Worm (Caenorhabditis elegans) whole organism, young adult: ENCODE results near the gene suex-1.

Experiments used
- B0261.1 ChIP-seq: sonication (generic microtip); optimal IDR thresholded peaks from 2 replicates; lab custom pipeline; 2016; ENCODE audit warnings: mild to moderate bottlenecking, missing genetic modification characterization, moderate library complexity, missing compliant biosample characterization
- D2030.7 ChIP-seq: fragments of 200-800 bp; sonication (Bioruptor generic); IDR thresholded peaks from 2 replicates; pipeline ENCODE4 v1.3.6; 2022; ENCODE audit warnings: missing genetic modification reagents, missing genetic modification characterization, missing compliant biosample characterization
- F23B12.7 ChIP-seq: sonication (generic microtip); optimal IDR thresholded peaks from 2 replicates; lab custom pipeline; 2017; ENCODE audit warnings: missing genetic modification characterization, mild to moderate bottlenecking, missing compliant biosample characterization, antibody characterized with exemption, moderate library complexity; ENCODE audit not compliant: insufficient read depth
- F33H1.4 ChIP-seq: fragments of 200-800 bp; sonication (Bioruptor generic); IDR thresholded peaks from 2 replicates; pipeline ENCODE4 v1.3.6; 2022; ENCODE audit warnings: missing genetic modification reagents, missing genetic modification characterization, missing compliant biosample characterization
- K12H6.12 ChIP-seq: fragments of 200-800 bp; sonication (Bioruptor generic); optimal IDR thresholded peaks from 2 replicates; lab custom pipeline; 2018; ENCODE audit warnings: mild to moderate bottlenecking, missing genetic modification characterization, missing compliant biosample characterization
- T26A5.8 ChIP-seq: sonication (generic microtip); optimal IDR thresholded peaks from 2 replicates; lab custom pipeline; 2016; ENCODE audit warnings: missing genetic modification characterization, missing compliant biosample characterization
- Y53G8AR.9 ChIP-seq: fragments of 200-800 bp; sonication (Bioruptor generic); conservative IDR thresholded peaks from 2 replicates; pipeline ENCODE4 v1.3.6; 2022; ENCODE audit warnings: missing genetic modification reagents, missing genetic modification characterization, missing compliant biosample characterization
- Y56A3A.18 ChIP-seq: fragments of 200-800 bp; sonication (Bioruptor generic); IDR thresholded peaks from 2 replicates; pipeline ENCODE4 v1.3.6; 2022; ENCODE audit warnings: missing genetic modification reagents, missing genetic modification characterization, missing compliant biosample characterization
- Y95B8A.8 ChIP-seq: fragments of 200-800 bp; sonication (Bioruptor generic); IDR thresholded peaks from 2 replicates; pipeline ENCODE4 v1.3.6; 2022; ENCODE audit warnings: missing genetic modification reagents, missing genetic modification characterization, missing compliant biosample characterization
- athp-1 ChIP-seq: sonication (generic microtip); optimal IDR thresholded peaks from 2 replicates; lab custom pipeline; 2017; ENCODE audit warnings: mild to moderate bottlenecking, missing genetic modification characterization, missing compliant biosample characterization
- bed-2 ChIP-seq: fragments of 200-800 bp; sonication (Bioruptor generic); IDR thresholded peaks from 2 replicates; pipeline ENCODE4 v1.3.6; 2022; ENCODE audit warnings: missing genetic modification reagents, missing genetic modification characterization, missing compliant biosample characterization
- ccch-3 ChIP-seq: fragments of 200-800 bp; sonication (Bioruptor generic); optimal IDR thresholded peaks from 2 replicates; lab custom pipeline; 2018; ENCODE audit warnings: mild to moderate bottlenecking, missing genetic modification characterization, missing compliant biosample characterization
- ceh-40 ChIP-seq: fragments of 200-800 bp; sonication (Bioruptor generic); IDR thresholded peaks from 2 replicates; pipeline ENCODE4 v1.3.6; 2022; ENCODE audit warnings: missing genetic modification characterization, missing compliant biosample characterization
- ceh-91 ChIP-seq: fragments of 200-800 bp; sonication (Bioruptor generic); IDR thresholded peaks from 2 replicates; pipeline ENCODE4 v1.3.6; 2022; ENCODE audit warnings: missing genetic modification reagents, missing genetic modification characterization, missing compliant biosample characterization
- dpl-1 ChIP-seq: fragments of 150-350 bp; optimal IDR thresholded peaks from 2 replicates; lab custom pipeline; 2014; ENCODE audit warnings: missing biosample characterization, missing genetic modification reagents, missing genetic modification characterization
- efl-1 ChIP-seq: fragments of 150-350 bp; optimal IDR thresholded peaks from 2 replicates; lab custom pipeline; 2014; ENCODE audit warnings: missing biosample characterization, missing genetic modification reagents, missing genetic modification characterization
- egl-18 ChIP-seq: fragments of 200-800 bp; sonication (Bioruptor generic); IDR thresholded peaks from 2 replicates; pipeline ENCODE4 v1.3.6; 2022; ENCODE audit warnings: missing genetic modification reagents, missing genetic modification characterization, missing compliant biosample characterization
- ekl-4 ChIP-seq: fragments of 200-800 bp; sonication (Bioruptor generic); IDR thresholded peaks from 2 replicates; pipeline ENCODE4 v1.3.6; 2022; ENCODE audit warnings: missing genetic modification reagents, missing genetic modification characterization, missing compliant biosample characterization
- hmg-1.2 ChIP-seq: fragments of 200-800 bp; sonication (Bioruptor generic); IDR thresholded peaks from 2 replicates; pipeline ENCODE4 v1.3.6; 2022; ENCODE audit warnings: missing genetic modification reagents, missing genetic modification characterization, missing compliant biosample characterization
- hsf-1 ChIP-seq: fragments of 200-800 bp; sonication (Bioruptor generic); IDR thresholded peaks from 2 replicates; pipeline ENCODE4 v1.3.6; 2022; ENCODE audit warnings: missing genetic modification reagents, missing genetic modification characterization, missing compliant biosample characterization
- lin-35 ChIP-seq, 3 experiments: fragments of 150-350 bp in 2 of 3; sonication (generic microtip) in 1 of 3; optimal IDR thresholded peaks; 2 replicates each; lab custom pipeline; 2014 to 2018; ENCODE audit warnings: missing biosample characterization in 3 of 3, missing genetic modification characterization in 3 of 3, missing genetic modification reagents in 3 of 3
- lin-54 ChIP-seq: fragments of 200-800 bp; sonication (Bioruptor generic); optimal IDR thresholded peaks from 2 replicates; lab custom pipeline; 2018; ENCODE audit warnings: mild to moderate bottlenecking, missing genetic modification characterization, missing compliant biosample characterization
- lsl-1 ChIP-seq: fragments of 200-800 bp; sonication (Bioruptor generic); optimal IDR thresholded peaks from 2 replicates; lab custom pipeline; 2018; ENCODE audit warnings: mild to moderate bottlenecking, missing genetic modification characterization, moderate library complexity, missing compliant biosample characterization
- madf-10 ChIP-seq: sonication (generic microtip); optimal IDR thresholded peaks from 2 replicates; lab custom pipeline; 2016; ENCODE audit warnings: mild to moderate bottlenecking, missing genetic modification characterization, missing compliant biosample characterization
- madf-3 ChIP-seq: fragments of 200-800 bp; sonication (Bioruptor generic); IDR thresholded peaks from 2 replicates; pipeline ENCODE4 v1.3.6; 2022; ENCODE audit warnings: missing genetic modification reagents, missing genetic modification characterization, missing compliant biosample characterization
- madf-6 ChIP-seq: fragments of 200-800 bp; sonication (Bioruptor generic); IDR thresholded peaks from 2 replicates; pipeline ENCODE4 v1.3.6; 2022; ENCODE audit warnings: missing genetic modification reagents, missing genetic modification characterization, missing compliant biosample characterization
- madf-8 ChIP-seq: fragments of 200-800 bp; sonication (Bioruptor generic); conservative IDR thresholded peaks from 2 replicates; pipeline ENCODE4 v1.3.6; 2022; ENCODE audit warnings: missing genetic modification reagents, missing genetic modification characterization, missing compliant biosample characterization
- mcd-1 ChIP-seq: fragments of 200-800 bp; sonication (Bioruptor generic); IDR thresholded peaks from 2 replicates; pipeline ENCODE4 v1.3.6; 2022; ENCODE audit warnings: missing genetic modification reagents, missing genetic modification characterization, missing compliant biosample characterization
- mel-28 ChIP-seq: sonication (generic microtip); optimal IDR thresholded peaks from 2 replicates; lab custom pipeline; 2016; ENCODE audit warnings: borderline replicate concordance, mild to moderate bottlenecking, missing genetic modification characterization, missing compliant biosample characterization
- mes-4 ChIP-seq: sonication (generic microtip); optimal IDR thresholded peaks from 2 replicates; lab custom pipeline; 2016; ENCODE audit warnings: missing genotype, missing genetic modification characterization, missing compliant biosample characterization
- mxl-1 ChIP-seq: sonication (generic microtip); optimal IDR thresholded peaks from 2 replicates; lab custom pipeline; 2016; ENCODE audit warnings: missing genetic modification characterization, missing compliant biosample characterization
- nhr-179 ChIP-seq: sonication (generic microtip); optimal IDR thresholded peaks from 2 replicates; lab custom pipeline; 2016; ENCODE audit warnings: mild to moderate bottlenecking, missing genetic modification characterization, missing compliant biosample characterization
- rcor-1 ChIP-seq: fragments of 200-800 bp; sonication (Bioruptor generic); IDR thresholded peaks from 2 replicates; pipeline ENCODE4 v1.3.6; 2022; ENCODE audit warnings: missing genetic modification reagents, missing genetic modification characterization, missing compliant biosample characterization
- sdz-38 ChIP-seq: sonication (generic microtip); optimal IDR thresholded peaks from 2 replicates; lab custom pipeline; 2016; ENCODE audit warnings: missing genotype, missing genetic modification characterization, missing compliant biosample characterization
- snpc-1.3 ChIP-seq: sonication (generic microtip); optimal IDR thresholded peaks from 2 replicates; lab custom pipeline; 2017; ENCODE audit warnings: missing genetic modification characterization, mild to moderate bottlenecking, missing compliant biosample characterization, antibody characterized with exemption, moderate library complexity, missing genotype, missing genetic modification reagents; ENCODE audit not compliant: insufficient read depth
- snpc-3.4 ChIP-seq: sonication (generic microtip); optimal IDR thresholded peaks from 2 replicates; lab custom pipeline; 2017; ENCODE audit warnings: missing genetic modification characterization, mild to moderate bottlenecking, missing compliant biosample characterization, antibody characterized with exemption, moderate library complexity, missing genotype, missing genetic modification reagents
- snpc-4 ChIP-seq, 5 experiments: fragments of 150-350 bp in 1 of 5; sonication (generic microtip) in 4 of 5; optimal IDR thresholded peaks; 2 replicates each; lab custom pipeline; 2014 to 2018; ENCODE audit warnings: missing genetic modification characterization in 5 of 5, missing biosample characterization in 3 of 5, antibody characterized with exemption in 2 of 5, mild to moderate bottlenecking in 2 of 5, missing compliant biosample characterization in 2 of 5, missing genotype in 2 of 5, moderate library complexity in 2 of 5, missing genetic modification reagents in 1 of 5
- tbp1 ChIP-seq: fragments of 200-800 bp; sonication (Bioruptor generic); optimal IDR thresholded peaks from 2 replicates; lab custom pipeline; 2018; ENCODE audit warnings: mild to moderate bottlenecking, missing genetic modification characterization, missing compliant biosample characterization
- xnd-1 ChIP-seq: sonication (generic microtip); optimal IDR thresholded peaks from 2 replicates; lab custom pipeline; 2016; ENCODE audit warnings: missing genotype, missing genetic modification reagents, missing genetic modification characterization, missing compliant biosample characterization
- zfh-2 ChIP-seq: fragments of 200-800 bp; sonication (Bioruptor generic); conservative IDR thresholded peaks from 2 replicates; pipeline ENCODE4 v1.3.6; 2022; ENCODE audit warnings: missing genetic modification reagents, missing genetic modification characterization, missing compliant biosample characterization
- zim-3 ChIP-seq: sonication (generic microtip); optimal IDR thresholded peaks from 2 replicates; lab custom pipeline; 2017; ENCODE audit warnings: mild to moderate bottlenecking, missing genetic modification characterization, moderate library complexity, missing compliant biosample characterization
- ztf-22 ChIP-seq: fragments of 200-800 bp; sonication (Bioruptor generic); optimal IDR thresholded peaks from 2 replicates; lab custom pipeline; 2018; ENCODE audit warnings: mild to moderate bottlenecking, missing genetic modification characterization, moderate library complexity, missing compliant biosample characterization
- ztf-6 ChIP-seq: fragments of 200-800 bp; sonication (Bioruptor generic); IDR thresholded peaks from 2 replicates; pipeline ENCODE4 v1.3.6; 2022; ENCODE audit warnings: missing genetic modification reagents, missing genetic modification characterization, missing compliant biosample characterization

suex-1 gene

DNA sequence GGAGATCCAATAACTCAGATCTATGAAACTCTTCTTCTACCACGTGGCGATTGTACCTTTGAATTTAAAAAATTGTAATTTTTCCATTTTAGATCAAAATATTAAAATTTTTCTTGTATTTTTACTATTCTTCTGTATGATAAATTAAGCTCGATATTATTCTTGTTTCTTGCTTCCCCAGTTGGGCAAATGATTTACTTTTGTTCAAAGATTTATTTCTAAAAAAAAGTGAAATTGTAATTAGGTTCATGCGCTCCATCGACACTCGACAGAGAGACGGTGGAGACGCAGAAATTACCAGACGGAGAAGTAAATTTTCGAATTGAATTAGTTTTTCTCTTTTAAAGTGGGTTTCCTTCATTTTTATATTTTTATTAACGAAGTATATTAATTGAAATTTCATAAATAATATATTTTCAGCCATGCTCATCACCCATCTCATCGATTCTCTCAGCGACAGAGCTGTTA lies 7.8 kb upstream of the suex-1 start, which contains the start of gene npp-24:
Gene npp-24 (plus strand): TSS at position 51 of the 468 bp plus-strand sequence.
- TF ChIP-seq F23B12.7 (tag; lab: Kevin White, UChicago) (no peak), lin-35 (GFP tag; optimal IDR thresholded peaks at IDR 0.05; lab: Kevin White, UChicago) (peak in 1 of 3 experiments; percentile 43)

- TF ChIP-seq hsf-1 (GFP tag; lab: Robert Waterston, UW) (no peak), zfh-2 (GFP tag; lab: Robert Waterston, UW) (no peak)
Observed at ce11 chrII:5503760-5504159, 5.7 kb upstream of the suex-1 start, which contains the start of gene cyp-44A1. TSS of gene cyp-44A1 (plus strand) at chrII:5504044.

DNA sequence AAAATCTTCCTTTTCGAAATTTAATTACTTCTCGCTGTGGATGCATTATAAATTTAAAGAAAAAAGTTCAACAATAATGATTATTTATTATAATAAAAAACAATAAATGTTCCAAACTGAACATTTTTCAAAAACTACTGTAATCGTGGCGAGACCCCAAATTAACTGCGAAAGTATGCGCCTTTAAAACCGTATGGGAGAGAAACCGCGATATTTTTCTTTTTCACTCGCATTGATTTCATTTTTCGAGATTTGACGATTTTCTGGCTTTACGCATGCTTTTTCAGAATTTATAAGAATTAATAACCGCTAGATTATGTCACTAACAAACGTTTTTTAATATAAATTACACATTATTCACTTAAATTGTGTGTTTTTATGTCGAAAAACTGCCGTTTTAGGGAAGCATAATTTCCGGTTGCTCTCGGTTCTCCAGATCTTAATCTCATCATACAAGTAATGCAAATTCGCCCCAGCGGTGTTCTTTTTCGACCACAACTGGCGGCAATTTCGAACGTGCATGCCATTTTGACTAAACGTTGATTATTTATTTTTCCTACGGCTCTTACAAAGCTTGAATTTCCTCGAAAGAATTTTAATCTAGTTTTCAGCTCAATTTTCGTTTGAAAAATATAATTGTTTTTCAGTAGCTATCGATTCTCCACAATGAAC lies 3.1 kb upstream of the suex-1 start, which contains the start of gene F12A10.8:
Gene F12A10.8 (minus strand): TSS at position 79 of the 672 bp plus-strand sequence.
- TF ChIP-seq madf-3 (GFP tag; lab: Robert Waterston, UW) = no peak
- TF ChIP-seq mes-4 = no peak
- TF ChIP-seq ccch-3 (GFP tag; lab: Kevin White, UChicago) = no peak
- TF ChIP-seq sdz-38 = no peak
- no peak for TF ChIP-seq nhr-179 (tag; lab: Kevin White, UChicago)
- peak; percentile 58; the same call in 1 of the 2 replicates for TF ChIP-seq D2030.7
- no peak for TF ChIP-seq ekl-4 (GFP tag; lab: Robert Waterston, UW)
- TF ChIP-seq zim-3 (tag; lab: Kevin White, UChicago) = no peak
- TF ChIP-seq snpc-4 (GFP tag; optimal IDR thresholded peaks at IDR 0.05; lab: Kevin White, UChicago) = peak; percentile 22
- TF ChIP-seq snpc-4 (tag; optimal IDR thresholded peaks at IDR 0.05; lab: Kevin White, UChicago) = no peak
- no peak for TF ChIP-seq Y53G8AR.9 (GFP tag; lab: Robert Waterston, UW)
- no peak for TF ChIP-seq mel-28 (tag; lab: Kevin White, UChicago)
- TF ChIP-seq F33H1.4 = peak; percentile 88
- no peak for TF ChIP-seq mxl-1
- 0 out of 2 replicates have a peak, but pooled peaks have one; percentile 8 for TF ChIP-seq hmg-1.2 (GFP tag; lab: Robert Waterston, UW)
- TF ChIP-seq bed-2 (GFP tag; lab: Robert Waterston, UW) = no peak
- TF ChIP-seq T26A5.8 (tag; lab: Kevin White, UChicago) = no peak
- TF ChIP-seq madf-8 (GFP tag; lab: Robert Waterston, UW) = peak; percentile 67
- TF ChIP-seq Y56A3A.18 (GFP tag; lab: Robert Waterston, UW) = no peak
- TF ChIP-seq athp-1 (tag; lab: Kevin White, UChicago) = no peak
- TF ChIP-seq ceh-40 (GFP tag; lab: Robert Waterston, UW) = no peak
- no peak for TF ChIP-seq ztf-22 (GFP tag; lab: Kevin White, UChicago)
- no peak for TF ChIP-seq ztf-6
- TF ChIP-seq snpc-3.4 (tag; lab: Kevin White, UChicago) = peak; percentile 13
- no peak for TF ChIP-seq tbp1
- TF ChIP-seq dpl-1 (GFP tag; lab: Kevin White, UChicago) = no peak
- no peak for TF ChIP-seq lin-54 (GFP tag; lab: Kevin White, UChicago)
- peak; percentile 93 for TF ChIP-seq lsl-1 (GFP tag; lab: Kevin White, UChicago)
- TF ChIP-seq efl-1 = peak; percentile 80
- no peak for TF ChIP-seq rcor-1 (GFP tag; lab: Robert Waterston, UW)
- TF ChIP-seq madf-10 (tag; lab: Kevin White, UChicago) = no peak
- peak; percentile 87 for TF ChIP-seq madf-6 (GFP tag; lab: Robert Waterston, UW)
- TF ChIP-seq B0261.1 (tag; lab: Kevin White, UChicago) = no peak
- TF ChIP-seq Y95B8A.8 = no peak
- peak; percentile 46; the same call in 1 of the 2 replicates for TF ChIP-seq mcd-1 (GFP tag; lab: Robert Waterston, UW)
- peak; percentile 70 for TF ChIP-seq xnd-1 (tag; lab: Kevin White, UChicago)
- TF ChIP-seq lin-35 (GFP tag; optimal IDR thresholded peaks at IDR 0.05; lab: Kevin White, UChicago) = peak in 1 of 3 experiments; percentile 60
- no peak for TF ChIP-seq K12H6.12 (tag; lab: Kevin White, UChicago)
- TF ChIP-seq ceh-91 = peak; percentile 67
- peak; percentile 1 for TF ChIP-seq snpc-1.3 (tag; lab: Kevin White, UChicago)
- no peak for TF ChIP-seq egl-18 (GFP tag; lab: Robert Waterston, UW)
